Fruit fly (Drosophila melanogaster) whole organism, embryonic: ENCODE data around the gene CG9518.
A peak's percentile ranks its signal among the peaks of the same experiment; 100 is the strongest.

Experiments
- Asciz ChIP-seq: fragments of 200-800 bp; sonication (Bioruptor generic); optimal IDR thresholded peaks from 2 replicates; lab custom pipeline; 2017; ENCODE audit warnings: missing biosample characterization, mild to moderate bottlenecking, missing genetic modification characterization, missing genetic modification reagents
- B-H2 ChIP-seq: fragments of 200-800 bp; sonication (Bioruptor generic); optimal IDR thresholded peaks from 2 replicates; lab custom pipeline; 2018; ENCODE audit warnings: missing biosample characterization, mild to moderate bottlenecking, missing genetic modification characterization
- CG12071 ChIP-seq: fragments of 200-800 bp; sonication (Bioruptor generic); optimal IDR thresholded peaks from 3 replicates; lab custom pipeline; 2018; ENCODE audit warnings: missing biosample characterization, mild to moderate bottlenecking, missing genetic modification characterization
- CG12769 ChIP-seq: fragments of 200-800 bp; sonication (Bioruptor generic); optimal IDR thresholded peaks from 2 replicates; lab custom pipeline; 2019; ENCODE audit warnings: missing biosample characterization, mild to moderate bottlenecking, missing genetic modification characterization, moderate library complexity
- CG13424 ChIP-seq: fragments of 200-800 bp; sonication (Bioruptor generic); optimal IDR thresholded peaks from 2 replicates; lab custom pipeline; 2019; ENCODE audit warnings: missing biosample characterization, mild to moderate bottlenecking, missing genetic modification characterization, moderate library complexity
- CG13624 ChIP-seq: fragments of 200-800 bp; sonication (Bioruptor generic); optimal IDR thresholded peaks from 2 replicates; lab custom pipeline; 2016; ENCODE audit warnings: missing biosample characterization, missing genetic modification characterization
- CG14050 ChIP-seq: fragments of 200-800 bp; sonication (Bioruptor generic); IDR thresholded peaks from 3 replicates; pipeline ENCODE4 v1.3.6; 2022; ENCODE audit warnings: missing biosample characterization, missing genetic modification characterization
- CG1602 ChIP-seq: fragments of 200-800 bp; sonication (Bioruptor generic); optimal IDR thresholded peaks from 3 replicates; lab custom pipeline; 2016; ENCODE audit warnings: missing biosample characterization, missing genetic modification characterization
- CG17568 ChIP-seq: fragments of 200-800 bp; sonication (Bioruptor generic); optimal IDR thresholded peaks from 2 replicates; lab custom pipeline; 2018; ENCODE audit warnings: missing biosample characterization, mild to moderate bottlenecking, missing genetic modification characterization, moderate library complexity
- CG18011 ChIP-seq: fragments of 200-800 bp; sonication (Bioruptor generic); optimal IDR thresholded peaks from 2 replicates; lab custom pipeline; 2017; ENCODE audit warnings: missing biosample characterization, missing genetic modification characterization, mild to moderate bottlenecking, moderate library complexity, missing genotype
- CG18262 ChIP-seq: fragments of 200-800 bp; optimal IDR thresholded peaks from 3 replicates; lab custom pipeline; 2019; ENCODE audit warnings: missing biosample characterization, mild to moderate bottlenecking, missing genetic modification characterization, moderate library complexity
- CG18599 ChIP-seq: fragments of 200-800 bp; sonication (Bioruptor generic); optimal IDR thresholded peaks from 3 replicates; lab custom pipeline; 2017; ENCODE audit warnings: missing biosample characterization, missing genetic modification characterization, mild to moderate bottlenecking, moderate library complexity, missing genetic modification reagents
- CG18619 ChIP-seq: fragments of 200-800 bp; sonication (Bioruptor generic); optimal IDR thresholded peaks from 3 replicates; lab custom pipeline; 2017; ENCODE audit warnings: missing biosample characterization, mild to moderate bottlenecking, missing genetic modification characterization
- CG2678 ChIP-seq: fragments of 200-800 bp; sonication (Bioruptor generic); optimal IDR thresholded peaks from 3 replicates; lab custom pipeline; 2019; ENCODE audit warnings: missing biosample characterization, mild to moderate bottlenecking, missing genetic modification characterization, moderate library complexity
- CG2875 ChIP-seq: fragments of 200-800 bp; sonication (Bioruptor generic); optimal IDR thresholded peaks from 2 replicates; lab custom pipeline; 2017; ENCODE audit warnings: missing biosample characterization, mild to moderate bottlenecking, missing genetic modification characterization, missing genetic modification reagents
- CG32532 ChIP-seq: fragments of 200-800 bp; sonication (Bioruptor generic); IDR thresholded peaks from 2 replicates; pipeline ENCODE4 v1.3.6; 2022; ENCODE audit warnings: missing biosample characterization, missing genetic modification characterization
- CG6175 ChIP-seq: fragments of 200-800 bp; sonication (Bioruptor generic); IDR thresholded peaks from 3 replicates; pipeline ENCODE4 v1.3.6; 2022; ENCODE audit warnings: missing biosample characterization, missing genetic modification characterization
- CG6791 ChIP-seq: fragments of 200-800 bp; sonication (Bioruptor generic); IDR thresholded peaks from 3 replicates; pipeline ENCODE4 v1.3.6; 2022; ENCODE audit warnings: missing biosample characterization, missing genetic modification characterization; ENCODE audit not compliant: partially characterized antibody
- CG6813 ChIP-seq: fragments of 200-800 bp; sonication (Bioruptor generic); optimal IDR thresholded peaks from 2 replicates; lab custom pipeline; 2017; ENCODE audit warnings: missing biosample characterization, missing genetic modification characterization, mild to moderate bottlenecking, moderate library complexity, missing genetic modification reagents
- CG8478 ChIP-seq: fragments of >200 bp; optimal IDR thresholded peaks from 2 replicates; lab custom pipeline; 2018
- CG9932 ChIP-seq: fragments of 200-800 bp; sonication (Bioruptor generic); IDR thresholded peaks from 2 replicates; pipeline ENCODE4 v1.3.6; 2022; ENCODE audit warnings: missing biosample characterization, missing genetic modification characterization
- Deaf1 ChIP-seq: fragments of 200-800 bp; optimal IDR thresholded peaks from 3 replicates; lab custom pipeline; 2019; ENCODE audit warnings: missing biosample characterization, mild to moderate bottlenecking, missing genetic modification characterization, moderate library complexity
- Hand ChIP-seq: fragments of 200-800 bp; sonication (Bioruptor generic); optimal IDR thresholded peaks from 2 replicates; lab custom pipeline; 2017; ENCODE audit warnings: mild to moderate bottlenecking, missing biosample characterization, missing genetic modification reagents, missing genetic modification characterization
- Nf-YC ChIP-seq: fragments of 200-800 bp; optimal IDR thresholded peaks from 3 replicates; lab custom pipeline; 2019; ENCODE audit warnings: missing biosample characterization, mild to moderate bottlenecking, missing genetic modification characterization, moderate library complexity
- Oaz ChIP-seq: fragments of 200-800 bp; sonication (Bioruptor generic); IDR thresholded peaks from 2 replicates; pipeline ENCODE4 v1.3.6; 2022; ENCODE audit warnings: missing biosample characterization, missing genetic modification characterization
- Ptx1 ChIP-seq: fragments of 200-800 bp; sonication (Bioruptor generic); IDR thresholded peaks from 2 replicates; pipeline ENCODE4 v1.3.6; 2022; ENCODE audit warnings: missing biosample characterization, missing genetic modification characterization
- Side ChIP-seq: fragments of 200-800 bp; sonication (Bioruptor generic); optimal IDR thresholded peaks from 2 replicates; lab custom pipeline; 2016; ENCODE audit warnings: missing biosample characterization, missing genetic modification characterization
- ase ChIP-seq: fragments of 200-800 bp; sonication (Bioruptor generic); IDR thresholded peaks from 3 replicates; pipeline ENCODE4 v1.3.6; 2022; ENCODE audit warnings: missing biosample characterization, missing genetic modification characterization
- cwo ChIP-seq: fragments of 200-800 bp; sonication (Bioruptor generic); optimal IDR thresholded peaks from 3 replicates; lab custom pipeline; 2017; ENCODE audit warnings: missing biosample characterization, missing genetic modification characterization, mild to moderate bottlenecking, moderate library complexity, missing genetic modification reagents
- dati ChIP-seq: fragments of 200-800 bp; sonication (Bioruptor generic); IDR thresholded peaks from 2 replicates; pipeline ENCODE4 v1.3.6; 2022; ENCODE audit warnings: missing biosample characterization, missing genetic modification characterization
- dmrt11E ChIP-seq: fragments of 200-800 bp; sonication (Bioruptor generic); optimal IDR thresholded peaks from 3 replicates; lab custom pipeline; 2018; ENCODE audit warnings: missing biosample characterization, mild to moderate bottlenecking, missing genetic modification characterization, moderate library complexity
- emc ChIP-seq: fragments of 200-800 bp; sonication (Bioruptor generic); optimal IDR thresholded peaks from 2 replicates; lab custom pipeline; 2016; ENCODE audit warnings: missing biosample characterization, missing genetic modification characterization
- gcm2 ChIP-seq: fragments of 200-800 bp; sonication (Bioruptor generic); optimal IDR thresholded peaks from 2 replicates; lab custom pipeline; 2016; ENCODE audit warnings: missing biosample characterization, missing genetic modification characterization
- grau ChIP-seq: fragments of 200-800 bp; optimal IDR thresholded peaks from 3 replicates; lab custom pipeline; 2019; ENCODE audit warnings: missing biosample characterization, mild to moderate bottlenecking, missing genetic modification characterization, moderate library complexity
- ind ChIP-seq: fragments of 200-800 bp; sonication (Bioruptor generic); optimal IDR thresholded peaks from 3 replicates; lab custom pipeline; 2016; ENCODE audit warnings: missing biosample characterization, missing genetic modification characterization
- jumu ChIP-seq: fragments of 200-800 bp; sonication (Bioruptor generic); optimal IDR thresholded peaks from 3 replicates; lab custom pipeline; 2016; ENCODE audit warnings: missing biosample characterization, missing genetic modification characterization
- lov ChIP-seq, 2 experiments: fragments of 200-800 bp in 1 of 2; fragments of >200 bp in 1 of 2; sonication (Bioruptor generic) in 1 of 2; IDR thresholded peaks in 1 of 2; optimal IDR thresholded peaks in 1 of 2; 2 replicates in 1 of 2; 3 replicates in 1 of 2; pipeline versions ENCODE4 v1.3.6 to Lab custom; 2017 to 2022; ENCODE audit warnings: missing biosample characterization in 1 of 2, missing genetic modification characterization in 1 of 2
- odd ChIP-seq: fragments of 200-800 bp; sonication (Bioruptor generic); optimal IDR thresholded peaks from 2 replicates; lab custom pipeline; 2017; ENCODE audit warnings: missing biosample characterization, mild to moderate bottlenecking, missing genetic modification characterization
- peb ChIP-seq: fragments of 200-800 bp; sonication (Bioruptor generic); IDR thresholded peaks from 2 replicates; pipeline ENCODE4 v1.3.6; 2022; ENCODE audit warnings: missing biosample characterization, missing genetic modification characterization
- repo ChIP-seq: fragments of 200-800 bp; sonication (Bioruptor generic); optimal IDR thresholded peaks from 2 replicates; lab custom pipeline; 2016; ENCODE audit warnings: missing biosample characterization, missing genetic modification characterization
- rib ChIP-seq: fragments of 200-800 bp; sonication (Bioruptor generic); IDR thresholded peaks from 2 replicates; pipeline ENCODE4 v1.3.6; 2022; ENCODE audit warnings: missing biosample characterization, missing genetic modification characterization
- sens-2 ChIP-seq: fragments of 200-800 bp; sonication (Bioruptor generic); IDR thresholded peaks from 2 replicates; pipeline ENCODE4 v1.3.6; 2022; ENCODE audit warnings: missing biosample characterization, missing genetic modification characterization
- sisA ChIP-seq: fragments of 200-800 bp; sonication (Bioruptor generic); IDR thresholded peaks from 2 replicates; pipeline ENCODE4 v1.3.6; 2022; ENCODE audit warnings: missing biosample characterization, missing genetic modification characterization
- stc ChIP-seq: fragments of 200-800 bp; sonication (Bioruptor generic); IDR thresholded peaks from 2 replicates; pipeline ENCODE4 v1.3.6; 2022; ENCODE audit warnings: missing biosample characterization, missing genetic modification characterization
- tll ChIP-seq, 2 experiments: fragments of 200-800 bp in 1 of 2; fragments of >200 bp in 1 of 2; sonication (Bioruptor generic) in 1 of 2; optimal IDR thresholded peaks; 2 replicates each; lab custom pipeline; 2017 to 2019; ENCODE audit warnings: missing biosample characterization in 2 of 2, missing genetic modification characterization in 2 of 2, mild to moderate bottlenecking in 1 of 2, moderate library complexity in 1 of 2
- vfl ChIP-seq: fragments of 200-800 bp; sonication (Bioruptor generic); optimal IDR thresholded peaks from 2 replicates; lab custom pipeline; 2016; ENCODE audit warnings: missing biosample characterization, missing genetic modification characterization
- zen ChIP-seq: fragments of 200-800 bp; sonication (Bioruptor generic); optimal IDR thresholded peaks from 3 replicates; lab custom pipeline; 2018; ENCODE audit warnings: missing biosample characterization, mild to moderate bottlenecking, missing genetic modification characterization, moderate library complexity

The CG9518 gene

DNA sequence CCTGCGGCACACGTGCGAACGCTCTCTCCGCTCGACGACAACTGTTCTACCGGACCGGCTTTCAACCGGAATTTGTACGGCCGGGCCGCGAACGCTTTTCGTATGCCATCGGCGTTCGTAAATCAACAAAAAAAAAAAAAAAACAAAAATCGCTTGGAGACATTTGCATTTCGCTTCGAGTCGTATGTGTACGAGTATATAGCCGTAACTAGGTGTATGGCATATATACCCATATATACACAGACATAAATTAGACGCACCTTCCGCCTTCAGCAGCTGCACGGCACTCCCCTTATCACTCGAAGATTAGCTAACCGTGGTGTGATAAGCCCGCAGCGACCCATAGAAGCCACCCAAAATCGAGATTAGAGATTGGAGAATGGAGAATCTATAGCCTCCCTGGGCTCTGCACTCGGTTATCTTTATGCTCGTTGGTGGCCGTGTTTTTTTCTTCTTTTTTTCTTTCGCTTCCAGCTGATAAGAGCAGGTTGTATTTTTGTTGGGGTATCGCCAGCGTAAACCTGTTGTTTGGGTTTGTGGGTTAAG lies 34.6 kb upstream of the CG9518 start, which contains the start of gene CG9512 (continued):
- TF ChIP-seq Asciz (GFP tag; lab: Kevin White, UChicago) (no peak), Ptx1 (GFP tag; lab: Robert Waterston, UW) (no peak), CG6813 (GFP tag; lab: Kevin White, UChicago) (no peak), Hand (GFP tag; lab: Kevin White, UChicago) (no peak), Oaz (GFP tag; lab: Robert Waterston, UW) (no peak), CG6175 (GFP tag; lab: Robert Waterston, UW) (no peak), repo (GFP tag; lab: Kevin White, UChicago) (no peak), ase (GFP tag; lab: Robert Waterston, UW) (no peak), dati (no peak), CG14050 (no peak), grau (tag; lab: Kevin White, UChicago) (no peak), B-H2 (GFP tag; lab: Kevin White, UChicago) (no peak), CG18011 (GFP tag; lab: Kevin White, UChicago) (no peak), CG8478 (lab: Kevin White, UChicago) (no peak), stc (GFP tag; lab: Robert Waterston, UW) (no peak), CG9932 (no peak), CG1602 (no peak), vfl (no peak), Nf-YC (peak; percentile 2), CG2678 (peak; percentile 10), CG12769 (tag; lab: Kevin White, UChicago) (no peak), CG6791 (GFP tag; lab: Robert Waterston, UW) (no peak), CG18262 (tag; lab: Kevin White, UChicago) (no peak), Side (no peak), CG2875 (GFP tag; lab: Kevin White, UChicago) (no peak), peb (GFP tag; lab: Robert Waterston, UW) (no peak), emc (GFP tag; lab: Kevin White, UChicago) (no peak), ind (GFP tag; lab: Kevin White, UChicago) (no peak), jumu (GFP tag; lab: Kevin White, UChicago) (no peak), lov (optimal IDR thresholded peaks at IDR 0.05; lab: Kevin White, UChicago) (no peak), lov (GFP tag; IDR thresholded peaks at IDR 0.05; lab: Robert Waterston, UW) (no peak), cwo (no peak), CG32532 (GFP tag; lab: Robert Waterston, UW) (no peak), odd (peak; percentile 40), rib (GFP tag; lab: Robert Waterston, UW) (no peak), CG12071 (GFP tag; lab: Kevin White, UChicago) (no peak), dmrt11E (no peak), gcm2 (no peak), tll (GFP tag; optimal IDR thresholded peaks at IDR 0.05; lab: Kevin White, UChicago) (no peak), sens-2 (GFP tag; lab: Robert Waterston, UW) (no peak), CG18619 (GFP tag; lab: Kevin White, UChicago) (no peak), zen (tag; lab: Kevin White, UChicago) (no peak), CG18599 (GFP tag; lab: Kevin White, UChicago) (no peak), CG13424 (no peak), Deaf1 (tag; lab: Kevin White, UChicago) (peak; percentile 82), CG13624 (GFP tag; lab: Kevin White, UChicago) (no peak), sisA (GFP tag; lab: Robert Waterston, UW) (no peak), CG17568 (GFP tag; lab: Kevin White, UChicago) (no peak)
